Fruit fly (Drosophila melanogaster) whole organism, embryonic: Measurements from ENCODE around the gene CG31493.
A peak's percentile ranks its signal among the peaks of the same experiment; 100 is the strongest.

Source experiments
- Adf1 ChIP-seq: fragments of 200-800 bp; sonication (Bioruptor generic); IDR thresholded peaks from 2 replicates; pipeline ENCODE4 v1.3.6; 2022; ENCODE audit warnings: missing biosample characterization, missing genetic modification characterization
- Atf3 ChIP-seq: fragments of 200-800 bp; sonication (Bioruptor generic); optimal IDR thresholded peaks from 3 replicates; lab custom pipeline; 2016; ENCODE audit warnings: missing biosample characterization, missing genetic modification characterization
- BtbVII ChIP-seq: fragments of 200-800 bp; sonication (Bioruptor generic); optimal IDR thresholded peaks from 3 replicates; lab custom pipeline; 2017; ENCODE audit warnings: missing biosample characterization, mild to moderate bottlenecking, missing genetic modification characterization
- Bteb2 ChIP-seq: fragments of 200-800 bp; sonication (Bioruptor generic); optimal IDR thresholded peaks from 2 replicates; lab custom pipeline; 2016; ENCODE audit warnings: missing biosample characterization, missing genetic modification characterization
- CG10321 ChIP-seq: fragments of 200-800 bp; sonication (Bioruptor generic); IDR thresholded peaks from 2 replicates; pipeline ENCODE4 v1.3.6; 2022; ENCODE audit warnings: missing biosample characterization, missing genetic modification characterization
- CG10654 ChIP-seq: fragments of 200-800 bp; sonication (Bioruptor generic); optimal IDR thresholded peaks from 2 replicates; lab custom pipeline; 2016; ENCODE audit warnings: missing biosample characterization, missing genetic modification characterization
- CG10979 ChIP-seq: fragments of 200-800 bp; sonication (Bioruptor generic); optimal IDR thresholded peaks from 2 replicates; lab custom pipeline; 2018; ENCODE audit warnings: missing biosample characterization, mild to moderate bottlenecking, missing genetic modification characterization, moderate library complexity
- CG12942 ChIP-seq: fragments of 200-800 bp; sonication (Bioruptor generic); optimal IDR thresholded peaks from 3 replicates; lab custom pipeline; 2016; ENCODE audit warnings: missing biosample characterization, missing genetic modification characterization
- CG13894 ChIP-seq: fragments of 200-800 bp; sonication (Bioruptor generic); optimal IDR thresholded peaks from 3 replicates; lab custom pipeline; 2018; ENCODE audit warnings: missing biosample characterization, mild to moderate bottlenecking, missing genetic modification characterization, moderate library complexity
- CG14014 ChIP-seq: fragments of 200-800 bp; sonication (Bioruptor generic); IDR thresholded peaks from 2 replicates; pipeline ENCODE4 v1.3.6; 2022; ENCODE audit warnings: missing biosample characterization, missing genetic modification characterization
- CG14441 ChIP-seq: fragments of 200-800 bp; sonication (Bioruptor generic); IDR thresholded peaks from 2 replicates; pipeline ENCODE4 v1.3.6; 2022; ENCODE audit warnings: missing biosample characterization, missing genetic modification characterization
- CG15514 ChIP-seq: fragments of 200-800 bp; sonication (Bioruptor generic); optimal IDR thresholded peaks from 3 replicates; lab custom pipeline; 2017; ENCODE audit warnings: missing biosample characterization, missing genetic modification characterization, mild to moderate bottlenecking, moderate library complexity, missing genetic modification reagents
- CG16779 ChIP-seq: fragments of 200-800 bp; sonication (Bioruptor generic); IDR thresholded peaks from 2 replicates; pipeline ENCODE4 v1.3.6; 2022; ENCODE audit warnings: missing biosample characterization, missing genetic modification characterization
- CG17612 ChIP-seq: fragments of 200-800 bp; sonication (Bioruptor generic); IDR thresholded peaks from 2 replicates; pipeline ENCODE4 v1.3.6; 2022; ENCODE audit warnings: missing biosample characterization, missing genetic modification characterization
- CG4328 ChIP-seq: fragments of 200-800 bp; sonication (Bioruptor generic); optimal IDR thresholded peaks from 3 replicates; lab custom pipeline; 2017; ENCODE audit warnings: missing biosample characterization, missing genetic modification reagents, missing genetic modification characterization
- CG4617 ChIP-seq: fragments of 200-800 bp; sonication (Bioruptor generic); optimal IDR thresholded peaks from 3 replicates; lab custom pipeline; 2016; ENCODE audit warnings: missing biosample characterization, missing genetic modification characterization, borderline replicate concordance
- CG6175 ChIP-seq: fragments of 200-800 bp; sonication (Bioruptor generic); IDR thresholded peaks from 3 replicates; pipeline ENCODE4 v1.3.6; 2022; ENCODE audit warnings: missing biosample characterization, missing genetic modification characterization
- CG6791 ChIP-seq: fragments of 200-800 bp; sonication (Bioruptor generic); IDR thresholded peaks from 3 replicates; pipeline ENCODE4 v1.3.6; 2022; ENCODE audit warnings: missing biosample characterization, missing genetic modification characterization; ENCODE audit not compliant: partially characterized antibody
- CG7745 ChIP-seq: fragments of 200-800 bp; sonication (Bioruptor generic); optimal IDR thresholded peaks from 2 replicates; lab custom pipeline; 2018; ENCODE audit warnings: missing biosample characterization, mild to moderate bottlenecking, missing genetic modification characterization, moderate library complexity
- Camta ChIP-seq: fragments of 200-800 bp; sonication (Bioruptor generic); optimal IDR thresholded peaks from 2 replicates; lab custom pipeline; 2016; ENCODE audit warnings: missing biosample characterization, missing genetic modification characterization
- D19A ChIP-seq: fragments of 200-800 bp; optimal IDR thresholded peaks from 3 replicates; lab custom pipeline; 2019; ENCODE audit warnings: missing biosample characterization, mild to moderate bottlenecking, missing genetic modification characterization, moderate library complexity
- Dref ChIP-seq: fragments of 200-800 bp; sonication (Bioruptor generic); IDR thresholded peaks from 2 replicates; pipeline ENCODE4 v1.3.6; 2022; ENCODE audit warnings: missing biosample characterization, missing genetic modification characterization
- GATAe ChIP-seq: fragments of 200-800 bp; sonication (Bioruptor generic); conservative IDR thresholded peaks from 2 replicates; pipeline ENCODE4 v1.3.6; 2022; ENCODE audit warnings: missing biosample characterization, missing genetic modification characterization
- Jarid2 ChIP-seq: fragments of 200-800 bp; sonication (Bioruptor generic); optimal IDR thresholded peaks from 3 replicates; lab custom pipeline; 2017; ENCODE audit warnings: mild to moderate bottlenecking, missing biosample characterization, missing genetic modification reagents, missing genetic modification characterization
- Kr ChIP-seq: fragments of 200-800 bp; sonication (Bioruptor generic); optimal IDR thresholded peaks from 2 replicates; lab custom pipeline; 2017; ENCODE audit warnings: missing biosample characterization, mild to moderate bottlenecking, missing genetic modification characterization
- Lhr ChIP-seq: fragments of 200-800 bp; sonication (Bioruptor generic); optimal IDR thresholded peaks from 3 replicates; lab custom pipeline; 2017; ENCODE audit warnings: mild to moderate bottlenecking, missing biosample characterization, missing genetic modification reagents, missing genetic modification characterization
- MTF-1 ChIP-seq: fragments of 200-800 bp; sonication (Bioruptor generic); optimal IDR thresholded peaks from 2 replicates; lab custom pipeline; 2018; ENCODE audit warnings: missing biosample characterization, mild to moderate bottlenecking, missing genetic modification characterization, borderline replicate concordance
- Mes4 ChIP-seq: fragments of 200-800 bp; sonication (Bioruptor generic); optimal IDR thresholded peaks from 2 replicates; lab custom pipeline; 2016; ENCODE audit warnings: missing biosample characterization, missing genetic modification characterization
- NC2α ChIP-seq: fragments of 200-800 bp; sonication (Bioruptor generic); optimal IDR thresholded peaks from 2 replicates; lab custom pipeline; 2016; ENCODE audit warnings: missing biosample characterization, missing genetic modification characterization
- Sox102F ChIP-seq: fragments of 200-800 bp; sonication (Bioruptor generic); optimal IDR thresholded peaks from 2 replicates; lab custom pipeline; 2018; ENCODE audit warnings: missing biosample characterization, mild to moderate bottlenecking, missing genetic modification characterization, moderate library complexity
- TFAM ChIP-seq: fragments of 200-800 bp; sonication (Bioruptor generic); optimal IDR thresholded peaks from 2 replicates; lab custom pipeline; 2017; ENCODE audit warnings: missing biosample characterization, missing genetic modification characterization, inconsistent platforms
- Vsx1 ChIP-seq: fragments of 200-800 bp; sonication (Bioruptor generic); optimal IDR thresholded peaks from 2 replicates; lab custom pipeline; 2017; ENCODE audit warnings: missing biosample characterization, mild to moderate bottlenecking, missing genetic modification characterization, missing genetic modification reagents
- ab ChIP-seq: fragments of 200-800 bp; sonication (Bioruptor generic); optimal IDR thresholded peaks from 2 replicates; lab custom pipeline; 2016; ENCODE audit warnings: missing biosample characterization, missing genetic modification characterization
- bigmax ChIP-seq: fragments of 200-800 bp; sonication (Bioruptor generic); optimal IDR thresholded peaks from 2 replicates; lab custom pipeline; 2018; ENCODE audit warnings: missing biosample characterization, mild to moderate bottlenecking, missing genetic modification characterization
- bowl ChIP-seq: fragments of 200-800 bp; sonication (Bioruptor generic); IDR thresholded peaks from 2 replicates; pipeline ENCODE4 v1.3.6; 2022; ENCODE audit warnings: missing biosample characterization, missing genetic modification characterization
- cad ChIP-seq: fragments of >200 bp; optimal IDR thresholded peaks from 2 replicates; lab custom pipeline; 2017; ENCODE audit warnings: missing biosample characterization, missing genetic modification characterization
- dm ChIP-seq: fragments of 200-800 bp; sonication (Bioruptor generic); optimal IDR thresholded peaks from 3 replicates; lab custom pipeline; 2016; ENCODE audit warnings: missing biosample characterization, missing genetic modification characterization
- h ChIP-seq: fragments of >200 bp; optimal IDR thresholded peaks from 2 replicates; lab custom pipeline; 2017
- hbn ChIP-seq: fragments of 200-800 bp; sonication (Bioruptor generic); IDR thresholded peaks from 2 replicates; pipeline ENCODE4 v1.3.6; 2022; ENCODE audit warnings: missing biosample characterization, missing genetic modification characterization; ENCODE audit not compliant: partially characterized antibody
- her ChIP-seq: fragments of 200-800 bp; sonication (Bioruptor generic); optimal IDR thresholded peaks from 2 replicates; lab custom pipeline; 2016; ENCODE audit warnings: missing biosample characterization, missing genetic modification characterization
- kah ChIP-seq: fragments of 200-800 bp; sonication (Bioruptor generic); optimal IDR thresholded peaks from 2 replicates; lab custom pipeline; 2018; ENCODE audit warnings: missing biosample characterization, mild to moderate bottlenecking, missing genetic modification characterization
- lbe ChIP-seq: fragments of 200-800 bp; sonication (Bioruptor generic); optimal IDR thresholded peaks from 2 replicates; lab custom pipeline; 2016; ENCODE audit warnings: missing biosample characterization, mild to moderate bottlenecking, missing genetic modification characterization
- lmd ChIP-seq: fragments of 200-800 bp; sonication (Bioruptor generic); IDR thresholded peaks from 2 replicates; pipeline ENCODE4 v1.3.6; 2022; ENCODE audit warnings: missing biosample characterization, missing genetic modification characterization
- pnt ChIP-seq: fragments of 200-800 bp; sonication (Bioruptor generic); optimal IDR thresholded peaks from 3 replicates; lab custom pipeline; 2016; ENCODE audit warnings: missing biosample characterization, missing genetic modification characterization
- pros ChIP-seq: fragments of 200-800 bp; sonication (Bioruptor generic); optimal IDR thresholded peaks from 3 replicates; lab custom pipeline; 2019; ENCODE audit warnings: missing biosample characterization, mild to moderate bottlenecking, missing genetic modification characterization, moderate library complexity
- sens ChIP-seq: fragments of 200-800 bp; sonication (Bioruptor generic); peaks from one replicate; lab custom pipeline; 2016; ENCODE audit warnings: missing biosample characterization, missing genetic modification characterization
- sens-2 ChIP-seq: fragments of 200-800 bp; sonication (Bioruptor generic); IDR thresholded peaks from 2 replicates; pipeline ENCODE4 v1.3.6; 2022; ENCODE audit warnings: missing biosample characterization, missing genetic modification characterization
- sima ChIP-seq: fragments of 200-800 bp; sonication (Bioruptor generic); optimal IDR thresholded peaks from 2 replicates; lab custom pipeline; 2016; ENCODE audit warnings: missing biosample characterization, missing genetic modification characterization
- sna ChIP-seq: fragments of 200-800 bp; sonication (Bioruptor generic); IDR thresholded peaks from 2 replicates; pipeline ENCODE4 v1.3.6; 2022; ENCODE audit warnings: missing biosample characterization, missing genetic modification characterization; ENCODE audit not compliant: partially characterized antibody
- vnd ChIP-seq: fragments of 200-800 bp; sonication (Bioruptor generic); IDR thresholded peaks from 3 replicates; pipeline ENCODE4 v1.3.6; 2022; ENCODE audit warnings: missing biosample characterization, missing genetic modification characterization; ENCODE audit not compliant: partially characterized antibody
- yki ChIP-seq: fragments of >200 bp; optimal IDR thresholded peaks from 3 replicates; lab custom pipeline; 2018

Gene CG31493

DNA sequence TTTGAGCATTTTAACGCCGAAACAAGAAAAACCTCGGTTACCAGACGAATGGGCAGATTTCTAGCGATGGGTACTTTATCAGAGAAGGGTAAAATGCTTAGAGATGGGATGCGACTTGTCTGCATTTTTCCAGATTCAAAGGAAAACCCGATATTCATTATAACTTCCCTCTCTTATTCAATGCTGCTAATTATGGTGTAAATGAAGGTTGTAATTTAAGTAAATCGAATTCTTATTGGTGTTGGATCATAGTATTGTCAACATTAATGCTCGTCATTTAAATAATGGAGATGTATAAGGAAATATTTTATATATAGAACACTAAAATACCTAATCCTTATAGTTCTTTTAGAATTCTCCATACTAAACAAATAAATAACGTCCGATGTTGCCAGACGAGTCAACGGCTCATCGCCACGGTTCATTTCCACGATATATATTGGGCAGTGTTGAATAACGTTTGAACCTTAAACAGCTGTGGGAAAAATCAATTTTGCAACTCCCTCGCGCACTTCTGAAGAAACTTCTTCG is 7.2 kb upstream of the CG31493 start, which contains the start of the genes Alh and CG10098 (continued):
- TF ChIP-seq Adf1 (GFP tag; lab: Robert Waterston, UW) (no peak), her (GFP tag; lab: Kevin White, UChicago) (peak; percentile 58), hbn (GFP tag; lab: Robert Waterston, UW) (peak; percentile 50; the same call in 1 of the 2 replicates), CG16779 (peak; percentile 50), CG4617 (GFP tag; lab: Kevin White, UChicago) (peak; percentile 94), BtbVII (GFP tag; lab: Kevin White, UChicago) (no peak), GATAe (GFP tag; lab: Robert Waterston, UW) (no peak), CG10979 (tag; lab: Kevin White, UChicago) (peak; percentile 65), CG6791 (GFP tag; lab: Robert Waterston, UW) (peak; percentile 67), Lhr (GFP tag; lab: Kevin White, UChicago) (peak; percentile 88), dm (GFP tag; lab: Kevin White, UChicago) (peak; percentile 75), yki (lab: Kevin White, UChicago) (no peak), NC2α (GFP tag; lab: Kevin White, UChicago) (peak; percentile 82), MTF-1 (GFP tag; lab: Kevin White, UChicago) (no peak), vnd (GFP tag; lab: Robert Waterston, UW) (peak; percentile 71), CG10654 (GFP tag; lab: Kevin White, UChicago) (peak; percentile 82), Dref (GFP tag; lab: Robert Waterston, UW) (peak; percentile 39; the same call in 1 of the 2 replicates), pnt (peak; percentile 91), h (lab: Kevin White, UChicago) (no peak), CG4328 (peak; percentile 78), bigmax (GFP tag; lab: Kevin White, UChicago) (no peak), Mes4 (GFP tag; lab: Kevin White, UChicago) (peak; percentile 59), Vsx1 (GFP tag; lab: Kevin White, UChicago) (peak; percentile 85), CG14441 (peak; percentile 72), CG13894 (tag; lab: Kevin White, UChicago) (peak; percentile 77), sens-2 (GFP tag; lab: Robert Waterston, UW) (peak; percentile 59; the same call in 1 of the 2 replicates), TFAM (GFP tag; lab: Kevin White, UChicago) (peak; percentile 5), kah (GFP tag; lab: Kevin White, UChicago) (peak; percentile 40), ab (GFP tag; lab: Kevin White, UChicago) (peak; percentile 83), lbe (GFP tag; lab: Kevin White, UChicago) (peak; percentile 74), cad (no peak), sens (GFP tag; lab: Kevin White, UChicago) (peak; percentile 96), sna (GFP tag; lab: Robert Waterston, UW) (peak; percentile 55), CG15514 (peak; percentile 82), CG10321 (no peak), Atf3 (GFP tag; lab: Kevin White, UChicago) (peak; percentile 82), Jarid2 (GFP tag; lab: Kevin White, UChicago) (no peak), D19A (tag; lab: Kevin White, UChicago) (peak; percentile 47), CG14014 (GFP tag; lab: Robert Waterston, UW) (peak; percentile 83), Sox102F (GFP tag; lab: Kevin White, UChicago) (peak; percentile 80), CG17612 (GFP tag; lab: Robert Waterston, UW) (peak; percentile 47; the same call in 1 of the 2 replicates), sima (GFP tag; lab: Kevin White, UChicago) (no peak), Camta (peak; percentile 86), CG7745 (tag; lab: Kevin White, UChicago) (no peak), bowl (GFP tag; lab: Robert Waterston, UW) (no peak), lmd (GFP tag; lab: Robert Waterston, UW) (peak; percentile 81), Kr (GFP tag; lab: Kevin White, UChicago) (no peak), pros (no peak), Bteb2 (GFP tag; lab: Kevin White, UChicago) (peak; percentile 74), CG6175 (peak; percentile 36; the same call in 1 of the 3 replicates), CG12942 (GFP tag; lab: Kevin White, UChicago) (peak; percentile 89)
